Fruit fly (Drosophila melanogaster): ENCODE measurements around the gene P5CDh1.

DNA sequence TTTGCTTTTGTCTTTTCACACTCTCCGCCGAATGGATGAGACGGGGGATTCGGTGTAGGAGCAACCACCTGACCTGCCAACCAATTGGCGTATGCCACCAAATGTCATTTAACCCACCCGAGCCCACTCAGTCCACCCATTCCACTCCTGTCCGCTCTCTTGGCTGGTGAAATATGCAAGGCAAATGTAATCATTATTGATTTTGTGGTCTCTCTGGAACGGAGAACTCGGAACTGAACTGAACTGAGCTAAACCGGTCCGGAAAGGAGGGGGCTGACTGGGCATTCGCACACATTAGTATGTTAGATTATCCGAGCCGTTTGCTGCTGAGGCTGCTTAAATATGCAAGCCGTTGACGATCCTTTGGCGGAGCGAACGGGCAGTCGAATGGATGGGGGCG is 42.9 kb upstream of the P5CDh1 start:
- TF ChIP-seq ttk (optimal IDR thresholded peaks at IDR 0.05) (no peak), Myc (optimal IDR thresholded peaks at IDR 0.05) (no peak), h (optimal IDR thresholded peaks at IDR 0.05) (no peak), psq (optimal IDR thresholded peaks at IDR 0.05) (no peak)

All from Kc167 (cell line).